Worm (Caenorhabditis elegans): ENCODE measurements around the gene apm-3.

DNA sequence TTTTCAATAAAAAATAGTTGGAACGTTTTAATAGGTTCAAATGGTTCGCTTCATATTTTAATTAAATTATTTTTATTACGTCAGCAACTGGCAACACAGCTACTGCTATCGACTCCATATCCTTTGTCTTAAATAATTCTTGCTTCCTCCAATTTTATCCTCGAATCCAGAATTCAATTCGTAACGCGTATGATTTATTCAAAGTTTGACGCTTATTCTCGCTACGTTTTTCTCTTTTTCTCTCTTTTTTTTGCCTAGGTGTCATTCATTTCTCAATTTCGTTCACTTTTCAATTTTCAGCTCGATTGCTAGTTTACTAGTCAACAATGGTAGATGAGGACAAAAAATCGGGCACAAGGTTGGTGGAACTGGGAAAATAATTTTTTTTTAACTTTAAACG is 4.3 kb upstream of the apm-3 start, which contains the start of gene arr-1:
- TF ChIP-seq nhr-23 (tag; optimal IDR thresholded peaks at IDR 0.05) (no peak), ama-1 (optimal IDR thresholded peaks at IDR 0.05) (no peak), fos-1 (tag; optimal IDR thresholded peaks at IDR 0.05) (no peak), blmp-1 (tag; optimal IDR thresholded peaks at IDR 0.05; ENCODE audit: insufficient read depth) (no peak), nhr-11 (tag; optimal IDR thresholded peaks at IDR 0.05) (no peak), lin-39 (tag; optimal IDR thresholded peaks at IDR 0.05) (no peak), ceh-82 (tag; optimal IDR thresholded peaks at IDR 0.05) (no peak), nhr-129 (tag; optimal IDR thresholded peaks at IDR 0.05) (no peak), zag-1 (tag; optimal IDR thresholded peaks at IDR 0.05) (no peak), sma-3 (GFP tag; optimal IDR thresholded peaks at IDR 0.05) (no peak)
